Worm (Caenorhabditis elegans) whole organism, early embryonic: ENCODE results near the gene F13D12.5.

Experiments
- aly-1 ChIP-seq: sonication (generic microtip); optimal IDR thresholded peaks from 2 replicates; lab custom pipeline; 2016; ENCODE audit warnings: missing genetic modification characterization, missing compliant biosample characterization
- ama-1 ChIP-seq: fragments of 150-350 bp; optimal IDR thresholded peaks from 2 replicates; lab custom pipeline; 2014
- tbx-37 ChIP-seq: fragments of 200-800 bp; sonication (Bioruptor generic); conservative IDR thresholded peaks from 2 replicates; pipeline ENCODE4 v1.3.6; 2022; ENCODE audit warnings: missing genetic modification reagents, missing genetic modification characterization, missing compliant biosample characterization

DNA sequence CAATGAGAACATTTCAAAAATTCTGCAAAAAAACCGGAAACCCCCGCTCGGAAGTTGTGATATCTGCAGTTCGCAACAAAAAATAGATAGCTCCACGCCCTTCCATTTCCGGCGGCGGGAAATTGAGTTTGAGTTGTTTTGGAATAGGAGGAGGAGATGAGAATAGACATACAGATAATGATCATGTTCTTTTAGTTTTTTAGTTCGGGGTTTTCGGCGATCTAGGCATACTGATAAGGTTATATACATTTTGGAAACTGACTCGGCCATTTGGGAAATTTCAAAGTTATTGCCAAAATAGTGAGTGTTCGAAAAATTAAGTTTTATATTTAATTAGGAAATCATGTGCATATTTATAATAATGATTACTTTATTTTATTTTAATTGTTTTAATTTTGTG is 7.2 kb downstream of the F13D12.5 start:
- TF ChIP-seq tbx-37 (GFP tag; lab: Robert Waterston, UW) (no peak), aly-1 (tag; lab: Kevin White, UChicago) (no peak), ama-1 (lab: Kevin White, UChicago) (no peak)
